Worm (Caenorhabditis elegans): ENCODE measurements around the gene ZC477.7.

ZC477.7 gene

ce11 chrIV:7149020-7149601 is 37.9 kb upstream of the ZC477.7 start, which contains the start of gene C34D4.4 (continued):
- TF ChIP-seq cebp-1 (GFP tag; IDR thresholded peaks at IDR 0.05) (peak; percentile 60; the same call in 1 of the 2 replicates), cebp-1 (tag; optimal IDR thresholded peaks at IDR 0.05) (peak; percentile 94), F33H1.4 (GFP tag; IDR thresholded peaks at IDR 0.05) (peak; percentile 36; the same call in 1 of the 2 replicates)

- TF ChIP-seq ztf-28 (GFP tag; IDR thresholded peaks at IDR 0.05) (no peak), D2030.7 (GFP tag; IDR thresholded peaks at IDR 0.05) (no peak), ztf-22 (GFP tag; optimal IDR thresholded peaks at IDR 0.05) (no peak), madf-6 (GFP tag; IDR thresholded peaks at IDR 0.05) (no peak), mes-4 (tag; optimal IDR thresholded peaks at IDR 0.05) (no peak), F49E8.2 (tag; optimal IDR thresholded peaks at IDR 0.05; ENCODE audit: insufficient read depth) (no peak), K11D2.4 (GFP tag; IDR thresholded peaks at IDR 0.05) (no peak), ekl-4 (GFP tag; IDR thresholded peaks at IDR 0.05) (no peak), T07F8.4 (tag; optimal IDR thresholded peaks at IDR 0.05) (no peak), nhr-80 (tag; optimal IDR thresholded peaks at IDR 0.05) (peak; percentile 24), attf-6 (GFP tag; IDR thresholded peaks at IDR 0.05) (no peak), ZK185.1 (tag; optimal IDR thresholded peaks at IDR 0.05; ENCODE audit: poor library complexity, severe bottlenecking) (peak; percentile 2), F55B11.4 (tag; optimal IDR thresholded peaks at IDR 0.05; ENCODE audit: borderline replicate concordance, insufficient read depth) (no peak), F10E7.11 (tag; optimal IDR thresholded peaks at IDR 0.05) (no peak), lag-1 (GFP tag; IDR thresholded peaks at IDR 0.05) (no peak), nfyb-1 (GFP tag; IDR thresholded peaks at IDR 0.05) (no peak), ceh-58 (GFP tag; IDR thresholded peaks at IDR 0.05) (no peak), hrde-1 (tag; optimal IDR thresholded peaks at IDR 0.05; ENCODE audit: borderline replicate concordance) (no peak), lsy-27 (tag; optimal IDR thresholded peaks at IDR 0.05; ENCODE audit: borderline replicate concordance, insufficient read depth) (no peak), pha-4 (tag; optimal IDR thresholded peaks at IDR 0.05) (peak; percentile 68), F39B2.1 (GFP tag; IDR thresholded peaks at IDR 0.05) (no peak), Y56A3A.18 (GFP tag; IDR thresholded peaks at IDR 0.05) (no peak), unc-130 (GFP tag; optimal IDR thresholded peaks at IDR 0.05) (no peak), somi-1 (GFP tag; optimal IDR thresholded peaks at IDR 0.05) (no peak), aptf-2 (GFP tag; conservative IDR thresholded peaks at IDR 0.05) (no peak), madf-3 (GFP tag; IDR thresholded peaks at IDR 0.05) (no peak), egl-18 (GFP tag; IDR thresholded peaks at IDR 0.05) (no peak), bed-1 (GFP tag; IDR thresholded peaks at IDR 0.05) (no peak), attf-3 (GFP tag; conservative IDR thresholded peaks at IDR 0.05) (no peak), F22D6.2 (tag; optimal IDR thresholded peaks at IDR 0.05) (no peak), cebp-1 (GFP tag; IDR thresholded peaks at IDR 0.05) (no peak), cebp-1 (tag; optimal IDR thresholded peaks at IDR 0.05) (peak; percentile 26), hmg-1.2 (GFP tag; IDR thresholded peaks at IDR 0.05) (peak; percentile 50; the same call in 1 of the 2 replicates), hsf-1 (GFP tag; IDR thresholded peaks at IDR 0.05) (no peak), tbp1 (GFP tag; optimal IDR thresholded peaks at IDR 0.05) (no peak), atf-7 (tag; optimal IDR thresholded peaks at IDR 0.05) (no peak), fkh-3 (tag; optimal IDR thresholded peaks at IDR 0.05) (no peak), ztf-6 (GFP tag; IDR thresholded peaks at IDR 0.05) (no peak), egl-44 (GFP tag; IDR thresholded peaks at IDR 0.05) (no peak), B0019.2 (GFP tag; conservative IDR thresholded peaks at IDR 0.05) (no peak), snpc-1.3 (tag; optimal IDR thresholded peaks at IDR 0.05; ENCODE audit: insufficient read depth) (no peak)
Measured at ce11 chrIV:7147722-7148121, 36.5 kb upstream of the ZC477.7 start.

Data from whole organism, young adult.